Worm (Caenorhabditis elegans) whole organism, young adult: ENCODE results near the gene F41H10.5.

ENCODE experiments used
- F49E8.2 ChIP-seq: sonication (generic microtip); optimal IDR thresholded peaks from 3 replicates; lab custom pipeline; 2017; ENCODE audit warnings: missing genetic modification characterization, mild to moderate bottlenecking, missing compliant biosample characterization, antibody characterized with exemption, moderate library complexity; ENCODE audit not compliant: insufficient read depth
- ceh-40 ChIP-seq: fragments of 200-800 bp; sonication (Bioruptor generic); IDR thresholded peaks from 2 replicates; pipeline ENCODE4 v1.3.6; 2022; ENCODE audit warnings: missing genetic modification characterization, missing compliant biosample characterization
- dpl-1 ChIP-seq: fragments of 150-350 bp; optimal IDR thresholded peaks from 2 replicates; lab custom pipeline; 2014; ENCODE audit warnings: missing biosample characterization, missing genetic modification reagents, missing genetic modification characterization
- hsf-1 ChIP-seq: fragments of 200-800 bp; sonication (Bioruptor generic); IDR thresholded peaks from 2 replicates; pipeline ENCODE4 v1.3.6; 2022; ENCODE audit warnings: missing genetic modification reagents, missing genetic modification characterization, missing compliant biosample characterization
- lin-35 ChIP-seq, 3 experiments: fragments of 150-350 bp in 2 of 3; sonication (generic microtip) in 1 of 3; optimal IDR thresholded peaks; 2 replicates each; lab custom pipeline; 2014 to 2018; ENCODE audit warnings: missing biosample characterization in 3 of 3, missing genetic modification characterization in 3 of 3, missing genetic modification reagents in 3 of 3
- madf-10 ChIP-seq: sonication (generic microtip); optimal IDR thresholded peaks from 2 replicates; lab custom pipeline; 2016; ENCODE audit warnings: mild to moderate bottlenecking, missing genetic modification characterization, missing compliant biosample characterization
- nfya-1 ChIP-seq: sonication (generic microtip); optimal IDR thresholded peaks from 2 replicates; lab custom pipeline; 2017; ENCODE audit warnings: antibody characterized with exemption, missing compliant biosample characterization, missing genetic modification characterization, borderline replicate concordance; ENCODE audit not compliant: insufficient read depth
- rcor-1 ChIP-seq: fragments of 200-800 bp; sonication (Bioruptor generic); IDR thresholded peaks from 2 replicates; pipeline ENCODE4 v1.3.6; 2022; ENCODE audit warnings: missing genetic modification reagents, missing genetic modification characterization, missing compliant biosample characterization
- snpc-4 ChIP-seq, 5 experiments: fragments of 150-350 bp in 1 of 5; sonication (generic microtip) in 4 of 5; optimal IDR thresholded peaks; 2 replicates each; lab custom pipeline; 2014 to 2018; ENCODE audit warnings: missing genetic modification characterization in 5 of 5, missing biosample characterization in 3 of 5, antibody characterized with exemption in 2 of 5, mild to moderate bottlenecking in 2 of 5, missing compliant biosample characterization in 2 of 5, missing genotype in 2 of 5, moderate library complexity in 2 of 5, missing genetic modification reagents in 1 of 5
- unc-62 ChIP-seq: fragments of 150-350 bp; optimal IDR thresholded peaks from 2 replicates; lab custom pipeline; 2014; ENCODE audit warnings: missing biosample characterization, missing genetic modification reagents, missing genetic modification characterization

DNA sequence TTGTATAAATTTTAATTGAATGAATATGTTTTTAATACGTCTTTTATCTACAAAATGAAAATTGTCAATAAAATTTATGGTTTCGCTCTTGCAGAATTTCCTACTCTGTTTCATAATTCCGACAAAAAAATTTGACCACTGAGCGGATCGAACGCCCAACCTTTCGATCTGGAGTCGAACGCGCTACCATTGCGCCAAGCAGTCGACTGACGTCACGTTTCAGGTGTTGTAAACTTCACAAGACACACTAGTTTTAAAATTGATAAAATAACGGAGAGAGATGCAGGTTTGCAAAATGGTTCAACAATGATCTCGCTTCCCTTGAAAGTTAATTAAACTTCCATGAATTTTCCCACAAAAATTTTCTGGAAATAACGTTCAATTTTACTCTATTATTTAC lies 16.5 kb upstream of the F41H10.5 start:
- TF ChIP-seq hsf-1 (GFP tag; lab: Robert Waterston, UW) (no peak), dpl-1 (GFP tag; lab: Kevin White, UChicago) (no peak), F49E8.2 (tag; lab: Kevin White, UChicago) (no peak), nfya-1 (no peak), snpc-4 (GFP tag; optimal IDR thresholded peaks at IDR 0.05; lab: Kevin White, UChicago) (peak; percentile 83), snpc-4 (tag; optimal IDR thresholded peaks at IDR 0.05; lab: Kevin White, UChicago) (peak; percentile 71 to 93 (median 90)), rcor-1 (GFP tag; lab: Robert Waterston, UW) (no peak), madf-10 (tag; lab: Kevin White, UChicago) (no peak), unc-62 (no peak), lin-35 (GFP tag; optimal IDR thresholded peaks at IDR 0.05; lab: Kevin White, UChicago) (no peak), ceh-40 (GFP tag; lab: Robert Waterston, UW) (no peak)
